Fruit fly (Drosophila melanogaster) whole organism, embryonic: ENCODE measurements around the gene Rcd2.
A peak's percentile ranks its signal among the peaks of the same experiment; 100 is the strongest.

Source experiments
- Blimp-1 ChIP-seq: fragments of 200-800 bp; sonication (Bioruptor generic); optimal IDR thresholded peaks from 3 replicates; lab custom pipeline; 2018; ENCODE audit warnings: missing biosample characterization, missing genetic modification characterization, mild to moderate bottlenecking, moderate library complexity, missing genetic modification reagents
- CG1024 ChIP-seq: fragments of 200-800 bp; sonication (Bioruptor generic); IDR thresholded peaks from 2 replicates; pipeline ENCODE4 v1.3.6; 2022; ENCODE audit warnings: missing biosample characterization, missing genetic modification characterization
- CG10959 ChIP-seq: fragments of 200-800 bp; sonication (Bioruptor generic); IDR thresholded peaks from 2 replicates; pipeline ENCODE4 v1.3.6; 2022; ENCODE audit warnings: missing biosample characterization, missing genetic modification characterization
- CG11696 ChIP-seq: fragments of 200-800 bp; sonication (Bioruptor generic); IDR thresholded peaks from 2 replicates; pipeline ENCODE4 v1.3.6; 2022; ENCODE audit warnings: missing biosample characterization, missing genetic modification characterization
- CG1233 ChIP-seq: fragments of 200-800 bp; sonication (Bioruptor generic); optimal IDR thresholded peaks from 4 replicates; lab custom pipeline; 2018; ENCODE audit warnings: missing biosample characterization, mild to moderate bottlenecking, missing genetic modification characterization
- CG14710 ChIP-seq: fragments of 200-800 bp; sonication (Bioruptor generic); optimal IDR thresholded peaks from 3 replicates; lab custom pipeline; 2019; ENCODE audit warnings: missing biosample characterization, mild to moderate bottlenecking, missing genetic modification characterization, moderate library complexity
- CG15073 ChIP-seq: fragments of 200-800 bp; sonication (Bioruptor generic); optimal IDR thresholded peaks from 2 replicates; lab custom pipeline; 2016; ENCODE audit warnings: missing biosample characterization, missing genetic modification characterization
- CG16815 ChIP-seq: fragments of 200-800 bp; sonication (Bioruptor generic); optimal IDR thresholded peaks from 3 replicates; lab custom pipeline; 2017; ENCODE audit warnings: missing biosample characterization, mild to moderate bottlenecking, missing genetic modification characterization
- CG1832 ChIP-seq: fragments of 200-800 bp; sonication (Bioruptor generic); optimal IDR thresholded peaks from 2 replicates; lab custom pipeline; 2017; ENCODE audit warnings: missing biosample characterization, mild to moderate bottlenecking, missing genetic modification characterization, inconsistent platforms
- CG2116 ChIP-seq: fragments of 200-800 bp; sonication (Bioruptor generic); optimal IDR thresholded peaks from 3 replicates; lab custom pipeline; 2018; ENCODE audit warnings: missing biosample characterization, mild to moderate bottlenecking, missing genetic modification characterization
- CG2129 ChIP-seq: fragments of 200-800 bp; sonication (Bioruptor generic); IDR thresholded peaks from 2 replicates; pipeline ENCODE4 v1.3.6; 2022; ENCODE audit warnings: missing biosample characterization, missing genetic modification characterization; ENCODE audit not compliant: partially characterized antibody
- CG32772 ChIP-seq: fragments of 200-800 bp; sonication (Bioruptor generic); IDR thresholded peaks from 2 replicates; pipeline ENCODE4 v1.3.6; 2022; ENCODE audit warnings: missing biosample characterization, missing genetic modification characterization
- CG3407 ChIP-seq: fragments of 200-800 bp; sonication (Bioruptor generic); optimal IDR thresholded peaks from 2 replicates; lab custom pipeline; 2018; ENCODE audit warnings: missing biosample characterization, mild to moderate bottlenecking, missing genetic modification characterization
- CG3847 ChIP-seq: fragments of 200-800 bp; sonication (Bioruptor generic); IDR thresholded peaks from 2 replicates; pipeline ENCODE4 v1.3.6; 2022; ENCODE audit warnings: missing biosample characterization, missing genetic modification characterization
- CG5180 ChIP-seq: fragments of 200-800 bp; sonication (Bioruptor generic); optimal IDR thresholded peaks from 3 replicates; lab custom pipeline; 2017; ENCODE audit warnings: missing biosample characterization, missing genetic modification characterization, mild to moderate bottlenecking, moderate library complexity, missing genetic modification reagents
- CG5953 ChIP-seq: fragments of 200-800 bp; sonication (Bioruptor generic); IDR thresholded peaks from 2 replicates; pipeline ENCODE4 v1.3.6; 2022; ENCODE audit warnings: missing biosample characterization, missing genetic modification characterization
- CG7839 ChIP-seq: fragments of 200-800 bp; sonication (Bioruptor generic); optimal IDR thresholded peaks from 3 replicates; lab custom pipeline; 2018; ENCODE audit warnings: missing biosample characterization, mild to moderate bottlenecking, missing genetic modification characterization, moderate library complexity
- CG8924 ChIP-seq: fragments of 200-800 bp; optimal IDR thresholded peaks from 3 replicates; lab custom pipeline; 2019; ENCODE audit warnings: missing biosample characterization, mild to moderate bottlenecking, missing genetic modification characterization, moderate library complexity
- Deaf1 ChIP-seq: fragments of 200-800 bp; optimal IDR thresholded peaks from 3 replicates; lab custom pipeline; 2019; ENCODE audit warnings: missing biosample characterization, mild to moderate bottlenecking, missing genetic modification characterization, moderate library complexity
- Dip2 ChIP-seq: fragments of 200-800 bp; sonication (Bioruptor generic); IDR thresholded peaks from 2 replicates; pipeline ENCODE4 v1.3.6; 2022; ENCODE audit warnings: missing biosample characterization, missing genetic modification characterization
- Dref ChIP-seq: fragments of 200-800 bp; sonication (Bioruptor generic); IDR thresholded peaks from 2 replicates; pipeline ENCODE4 v1.3.6; 2022; ENCODE audit warnings: missing biosample characterization, missing genetic modification characterization
- Drgx ChIP-seq: fragments of 200-800 bp; sonication (Bioruptor generic); IDR thresholded peaks from 2 replicates; pipeline ENCODE4 v1.3.6; 2022; ENCODE audit warnings: missing biosample characterization, missing genetic modification characterization
- GATAe ChIP-seq: fragments of 200-800 bp; sonication (Bioruptor generic); conservative IDR thresholded peaks from 2 replicates; pipeline ENCODE4 v1.3.6; 2022; ENCODE audit warnings: missing biosample characterization, missing genetic modification characterization
- Gug ChIP-seq: fragments of 200-800 bp; sonication (Bioruptor generic); IDR thresholded peaks from 4 replicates; pipeline ENCODE4 v1.3.6; 2022; ENCODE audit warnings: missing biosample characterization, missing genetic modification characterization
- Jarid2 ChIP-seq: fragments of 200-800 bp; sonication (Bioruptor generic); optimal IDR thresholded peaks from 3 replicates; lab custom pipeline; 2017; ENCODE audit warnings: mild to moderate bottlenecking, missing biosample characterization, missing genetic modification reagents, missing genetic modification characterization
- Lpt ChIP-seq: fragments of >200 bp; optimal IDR thresholded peaks from 2 replicates; lab custom pipeline; 2018; ENCODE audit warnings: missing biosample characterization, missing genetic modification characterization
- Mad ChIP-seq: fragments of 200-800 bp; sonication (Bioruptor generic); optimal IDR thresholded peaks from 2 replicates; lab custom pipeline; 2016; ENCODE audit warnings: missing biosample characterization, missing genetic modification characterization
- NC2β ChIP-seq: fragments of 200-800 bp; sonication (Bioruptor generic); optimal IDR thresholded peaks from 2 replicates; lab custom pipeline; 2016; ENCODE audit warnings: missing biosample characterization, missing genetic modification characterization
- NfI ChIP-seq: fragments of 200-800 bp; sonication (Bioruptor generic); optimal IDR thresholded peaks from 3 replicates; lab custom pipeline; 2018; ENCODE audit warnings: missing biosample characterization, mild to moderate bottlenecking, missing genetic modification characterization, moderate library complexity
- Opbp ChIP-seq: fragments of 200-800 bp; sonication (Bioruptor generic); IDR thresholded peaks from 3 replicates; pipeline ENCODE4 v1.3.6; 2022; ENCODE audit warnings: missing biosample characterization, missing genetic modification characterization; ENCODE audit not compliant: partially characterized antibody
- Vsx1 ChIP-seq: fragments of 200-800 bp; sonication (Bioruptor generic); optimal IDR thresholded peaks from 2 replicates; lab custom pipeline; 2017; ENCODE audit warnings: missing biosample characterization, mild to moderate bottlenecking, missing genetic modification characterization, missing genetic modification reagents
- amos ChIP-seq: fragments of 200-800 bp; sonication (Bioruptor generic); IDR thresholded peaks from 2 replicates; pipeline ENCODE4 v1.3.6; 2022; ENCODE audit warnings: missing biosample characterization, missing genetic modification characterization; ENCODE audit not compliant: partially characterized antibody
- bab2 ChIP-seq: fragments of 200-800 bp; sonication (Bioruptor generic); optimal IDR thresholded peaks from 2 replicates; lab custom pipeline; 2016; ENCODE audit warnings: missing biosample characterization, missing genetic modification characterization
- cas ChIP-seq: fragments of 200-800 bp; sonication (Bioruptor generic); IDR thresholded peaks from 2 replicates; pipeline ENCODE4 v1.3.6; 2022; ENCODE audit warnings: missing biosample characterization, missing genetic modification characterization
- chif ChIP-seq, 2 experiments: fragments of 200-800 bp; sonication (Bioruptor generic); optimal IDR thresholded peaks; 3 replicates each; lab custom pipeline; 2016; ENCODE audit warnings: missing biosample characterization in 2 of 2, missing genetic modification characterization in 2 of 2
- ewg ChIP-seq: fragments of 200-800 bp; sonication (Bioruptor generic); optimal IDR thresholded peaks from 3 replicates; lab custom pipeline; 2017; ENCODE audit warnings: mild to moderate bottlenecking, missing biosample characterization, missing genetic modification reagents, missing genetic modification characterization
- fd102C ChIP-seq: fragments of 200-800 bp; sonication (Bioruptor generic); optimal IDR thresholded peaks from 2 replicates; lab custom pipeline; 2018; ENCODE audit warnings: missing biosample characterization, mild to moderate bottlenecking, missing genetic modification characterization, moderate library complexity
- kay ChIP-seq: fragments of 200-800 bp; sonication (Bioruptor generic); optimal IDR thresholded peaks from 2 replicates; lab custom pipeline; 2016; ENCODE audit warnings: missing biosample characterization, missing genetic modification characterization
- lov ChIP-seq, 2 experiments: fragments of 200-800 bp in 1 of 2; fragments of >200 bp in 1 of 2; sonication (Bioruptor generic) in 1 of 2; IDR thresholded peaks in 1 of 2; optimal IDR thresholded peaks in 1 of 2; 2 replicates in 1 of 2; 3 replicates in 1 of 2; pipeline versions ENCODE4 v1.3.6 to Lab custom; 2017 to 2022; ENCODE audit warnings: missing biosample characterization in 1 of 2, missing genetic modification characterization in 1 of 2
- nau ChIP-seq: fragments of 200-800 bp; sonication (Bioruptor generic); optimal IDR thresholded peaks from 3 replicates; lab custom pipeline; 2017; ENCODE audit warnings: missing biosample characterization, mild to moderate bottlenecking, missing genetic modification characterization, missing genetic modification reagents
- sc ChIP-seq, 3 experiments: fragments of >200 bp in 2 of 3; fragments of 200-800 bp in 1 of 3; sonication (Bioruptor generic) in 1 of 3; optimal IDR thresholded peaks; 2 replicates in 2 of 3; 3 replicates in 1 of 3; lab custom pipeline; 2017; ENCODE audit warnings: mild to moderate bottlenecking in 1 of 3, missing biosample characterization in 1 of 3, missing genetic modification characterization in 1 of 3, missing genetic modification reagents in 1 of 3
- schlank ChIP-seq: fragments of 200-800 bp; sonication (Bioruptor generic); optimal IDR thresholded peaks from 2 replicates; lab custom pipeline; 2018; ENCODE audit warnings: missing biosample characterization, mild to moderate bottlenecking, missing genetic modification characterization
- sd ChIP-seq: fragments of 200-800 bp; sonication (Bioruptor generic); optimal IDR thresholded peaks from 3 replicates; lab custom pipeline; 2018; ENCODE audit warnings: missing biosample characterization, mild to moderate bottlenecking, missing genetic modification characterization, moderate library complexity
- sima ChIP-seq: fragments of 200-800 bp; sonication (Bioruptor generic); optimal IDR thresholded peaks from 2 replicates; lab custom pipeline; 2016; ENCODE audit warnings: missing biosample characterization, missing genetic modification characterization
- sna ChIP-seq: fragments of 200-800 bp; sonication (Bioruptor generic); IDR thresholded peaks from 2 replicates; pipeline ENCODE4 v1.3.6; 2022; ENCODE audit warnings: missing biosample characterization, missing genetic modification characterization; ENCODE audit not compliant: partially characterized antibody
- tx ChIP-seq: fragments of 200-800 bp; sonication (Bioruptor generic); optimal IDR thresholded peaks from 2 replicates; lab custom pipeline; 2016; ENCODE audit warnings: missing biosample characterization, missing genetic modification characterization
- zfh1 ChIP-seq: fragments of 200-800 bp; sonication (Bioruptor generic); IDR thresholded peaks from 3 replicates; pipeline ENCODE4 v1.3.6; 2022; ENCODE audit warnings: missing biosample characterization, missing genetic modification characterization

Gene Rcd2

DNA sequence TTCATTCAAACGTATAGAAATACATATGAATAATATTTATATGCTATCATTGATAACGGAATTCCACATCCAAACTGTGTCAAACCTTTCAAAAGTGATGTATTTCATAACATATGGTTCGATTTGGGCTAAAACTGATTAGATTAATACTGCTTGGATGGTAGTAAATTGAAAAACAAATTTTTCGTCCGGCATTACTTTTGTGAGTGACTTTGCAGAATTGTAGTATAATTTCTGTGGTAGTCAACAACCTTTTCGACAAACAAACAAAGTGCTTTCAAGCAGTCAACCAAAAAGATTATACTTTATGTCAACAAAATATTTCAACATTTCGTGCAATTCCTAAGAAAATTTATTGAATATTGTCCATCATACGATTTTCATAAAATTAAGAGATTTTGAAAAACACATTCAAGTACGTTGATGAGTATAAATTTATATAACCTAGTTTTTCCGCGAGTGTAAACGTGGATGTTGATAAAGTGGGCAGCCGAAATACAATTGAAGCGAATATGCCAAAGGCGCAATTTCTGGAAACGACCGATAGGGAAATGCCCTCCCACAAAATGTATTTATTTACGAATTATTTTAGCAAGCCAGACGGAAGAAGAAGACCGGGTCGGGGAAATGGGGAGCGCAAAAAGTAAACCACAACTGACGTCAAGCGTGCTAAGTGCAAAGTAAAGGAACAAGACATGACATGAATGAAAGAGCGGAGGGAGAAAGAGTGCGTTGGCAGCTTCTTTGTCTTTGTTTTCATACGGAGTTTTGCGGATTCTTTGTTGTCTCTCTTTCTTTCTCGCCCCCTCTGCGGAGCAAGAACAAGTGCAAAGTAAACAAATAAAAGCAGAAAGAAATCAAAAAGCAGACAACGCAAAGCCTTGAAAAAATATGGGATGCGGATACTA, 22.1 kb downstream of the Rcd2 start (continued):
- TF ChIP-seq Mad (GFP tag; lab: Kevin White, UChicago) = no peak
- TF ChIP-seq Vsx1 = peak; percentile 14
- no peak for TF ChIP-seq Dref (GFP tag; lab: Robert Waterston, UW)
- no peak for TF ChIP-seq ewg (GFP tag; lab: Kevin White, UChicago)
- TF ChIP-seq CG3847 (GFP tag; lab: Robert Waterston, UW) = no peak
- no peak for TF ChIP-seq Opbp (GFP tag; lab: Robert Waterston, UW)
- TF ChIP-seq bab2 = peak; percentile 56
- no peak for TF ChIP-seq schlank (tag; lab: Kevin White, UChicago)
- peak; percentile 44 for TF ChIP-seq NfI (GFP tag; lab: Kevin White, UChicago)
- no peak for TF ChIP-seq CG15073 (GFP tag; lab: Kevin White, UChicago)
- TF ChIP-seq Blimp-1 (GFP tag; lab: Kevin White, UChicago) = peak; percentile 12
- TF ChIP-seq zfh1 (GFP tag; lab: Robert Waterston, UW) = peak; percentile 31; the same call in 1 of the 3 replicates
- no peak for TF ChIP-seq sna (GFP tag; lab: Robert Waterston, UW)
- no peak for TF ChIP-seq Deaf1 (tag; lab: Kevin White, UChicago)
- no peak for TF ChIP-seq CG1832 (GFP tag; lab: Kevin White, UChicago)
- no peak for TF ChIP-seq Jarid2 (GFP tag; lab: Kevin White, UChicago)
- TF ChIP-seq NC2β (GFP tag; lab: Kevin White, UChicago) = no peak
- no peak for TF ChIP-seq CG5953
- peak in 1 of 2 experiments; percentile 7 for TF ChIP-seq chif (GFP tag; optimal IDR thresholded peaks at IDR 0.05; lab: Kevin White, UChicago)
- TF ChIP-seq CG10959 (GFP tag; lab: Robert Waterston, UW) = no peak
- no peak for TF ChIP-seq cas (GFP tag; lab: Robert Waterston, UW)
- TF ChIP-seq CG14710 (tag; lab: Kevin White, UChicago) = no peak
- TF ChIP-seq Drgx (GFP tag; lab: Robert Waterston, UW) = peak; percentile 13; the same call in 1 of the 2 replicates
- TF ChIP-seq sc (optimal IDR thresholded peaks at IDR 0.05; lab: Kevin White, UChicago) = no peak
- no peak for TF ChIP-seq sc (GFP tag; optimal IDR thresholded peaks at IDR 0.05; lab: Kevin White, UChicago)
- TF ChIP-seq CG1024 (GFP tag; lab: Robert Waterston, UW) = no peak
- TF ChIP-seq nau (GFP tag; lab: Kevin White, UChicago) = no peak
- TF ChIP-seq GATAe (GFP tag; lab: Robert Waterston, UW) = no peak
- TF ChIP-seq Lpt (GFP tag; lab: Kevin White, UChicago) = no peak
- TF ChIP-seq sd (tag; lab: Kevin White, UChicago) = peak; percentile 64
- no peak for TF ChIP-seq lov (optimal IDR thresholded peaks at IDR 0.05; lab: Kevin White, UChicago)
- no peak for TF ChIP-seq lov (GFP tag; IDR thresholded peaks at IDR 0.05; lab: Robert Waterston, UW)
- TF ChIP-seq fd102C (GFP tag; lab: Kevin White, UChicago) = no peak
- TF ChIP-seq CG1233 (GFP tag; lab: Kevin White, UChicago) = peak; percentile 15
- TF ChIP-seq CG3407 (GFP tag; lab: Kevin White, UChicago) = no peak
- TF ChIP-seq kay (GFP tag; lab: Kevin White, UChicago) = no peak
- peak; percentile 5 for TF ChIP-seq CG2116 (GFP tag; lab: Kevin White, UChicago)
- TF ChIP-seq CG7839 = peak; percentile 32
- TF ChIP-seq amos (GFP tag; lab: Robert Waterston, UW) = no peak
- no peak for TF ChIP-seq CG32772
- TF ChIP-seq CG16815 (GFP tag; lab: Kevin White, UChicago) = no peak
- no peak for TF ChIP-seq tx (GFP tag; lab: Kevin White, UChicago)
- TF ChIP-seq Gug (GFP tag; lab: Robert Waterston, UW) = no peak
- TF ChIP-seq CG5180 = no peak
- no peak for TF ChIP-seq Dip2 (GFP tag; lab: Robert Waterston, UW)
- no peak for TF ChIP-seq sima
- TF ChIP-seq CG2129 (GFP tag; lab: Robert Waterston, UW) = no peak
- no peak for TF ChIP-seq CG8924 (tag; lab: Kevin White, UChicago)
- TF ChIP-seq CG11696 (GFP tag; lab: Robert Waterston, UW) = peak; percentile 51; the same call in 1 of the 2 replicates
